Comparison of ENCODE assay signal across 1 fruit fly cellular context in the genomic region with DNA sequence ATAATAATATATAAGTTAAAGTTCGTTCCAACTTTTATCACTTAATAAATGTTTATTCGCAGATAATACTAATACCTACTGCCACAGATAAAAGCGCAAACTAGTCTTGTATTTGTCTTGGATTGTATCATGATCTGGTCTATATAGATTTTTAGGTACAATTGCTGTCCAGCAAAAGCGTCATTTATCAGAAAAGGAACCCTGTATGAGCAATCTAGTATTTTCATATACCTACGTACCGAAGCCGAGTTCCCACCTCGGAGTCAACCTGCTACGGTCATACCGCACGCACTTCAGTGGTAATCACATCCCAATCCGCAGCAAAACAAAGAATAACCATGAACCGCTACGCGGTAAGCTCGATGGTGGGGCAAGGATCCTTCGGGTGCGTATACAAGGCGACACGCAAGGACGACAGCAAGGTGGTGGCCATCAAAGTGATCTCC.
A peak's percentile ranks its signal among the peaks of the same experiment; 100 is the strongest.
TF ChIP-seq lines count a peak whose summit lies in the region.

A gene (plus strand): TSS at position 254 of the 446 bp plus-strand sequence.

TF ChIP-seq in whole organism, embryonic, 481 proteins besides CTCF, POLR2A, EP300 and RAD21 (continued from another document):
- TF ChIP-seq ase (GFP tag; IDR thresholded peaks at IDR 0.05; lab: Robert Waterston, UW) (no peak), tio (GFP tag; optimal IDR thresholded peaks at IDR 0.05; lab: Kevin White, UChicago) (no peak), MBD-R2 (GFP tag; IDR thresholded peaks at IDR 0.05; lab: Robert Waterston, UW) (peak; percentile 74), CG10267 (tag; optimal IDR thresholded peaks at IDR 0.05; lab: Kevin White, UChicago) (peak; percentile 47), Neu2 (GFP tag; optimal IDR thresholded peaks at IDR 0.05; lab: Kevin White, UChicago; ENCODE audit: borderline replicate concordance) (peak; percentile 99), unpg (GFP tag; optimal IDR thresholded peaks at IDR 0.05; lab: Kevin White, UChicago) (peak; percentile 27), Sox100B (GFP tag; optimal IDR thresholded peaks at IDR 0.05; lab: Kevin White, UChicago) (no peak), wdn (GFP tag; IDR thresholded peaks at IDR 0.05; lab: Robert Waterston, UW) (no peak), sima (GFP tag; optimal IDR thresholded peaks at IDR 0.05; lab: Kevin White, UChicago) (no peak), CG7372 (GFP tag; IDR thresholded peaks at IDR 0.05; lab: Robert Waterston, UW) (no peak), PHDP (tag; optimal IDR thresholded peaks at IDR 0.05; lab: Kevin White, UChicago) (peak; percentile 10), esg (GFP tag; conservative IDR thresholded peaks at IDR 0.05; lab: Robert Waterston, UW) (no peak), row (GFP tag; IDR thresholded peaks at IDR 0.05; lab: Robert Waterston, UW) (peak; percentile 80), CG15073 (GFP tag; optimal IDR thresholded peaks at IDR 0.05; lab: Kevin White, UChicago) (no peak), CG10431 (GFP tag; optimal IDR thresholded peaks at IDR 0.05; lab: Kevin White, UChicago) (peak; percentile 12), Bteb2 (GFP tag; optimal IDR thresholded peaks at IDR 0.05; lab: Kevin White, UChicago) (no peak), NC2β (GFP tag; optimal IDR thresholded peaks at IDR 0.05; lab: Kevin White, UChicago) (no peak), Taf1 (GFP tag; IDR thresholded peaks at IDR 0.05; lab: Robert Waterston, UW) (no peak), Hey (tag; optimal IDR thresholded peaks at IDR 0.05; lab: Kevin White, UChicago) (no peak), mirr (GFP tag; optimal IDR thresholded peaks at IDR 0.05; lab: Kevin White, UChicago) (no peak), CG1603 (tag; optimal IDR thresholded peaks at IDR 0.05; lab: Kevin White, UChicago) (no peak), disco-r (GFP tag; optimal IDR thresholded peaks at IDR 0.05; lab: Kevin White, UChicago) (no peak), CG8924 (tag; optimal IDR thresholded peaks at IDR 0.05; lab: Kevin White, UChicago) (peak; percentile 53), trem (tag; optimal IDR thresholded peaks at IDR 0.05; lab: Kevin White, UChicago) (peak; percentile 25), CG15514 (GFP tag; optimal IDR thresholded peaks at IDR 0.05; lab: Kevin White, UChicago) (peak; percentile 34), NK7.1 (GFP tag; optimal IDR thresholded peaks at IDR 0.05; lab: Kevin White, UChicago) (no peak), prd (optimal IDR thresholded peaks at IDR 0.05; lab: Kevin White, UChicago) (no peak), prd (GFP tag; IDR thresholded peaks at IDR 0.05; lab: Robert Waterston, UW) (no peak), chm (GFP tag; IDR thresholded peaks at IDR 0.05; lab: Robert Waterston, UW) (no peak), CG33557 (GFP tag; optimal IDR thresholded peaks at IDR 0.05; lab: Kevin White, UChicago) (no peak), corto (GFP tag; optimal IDR thresholded peaks at IDR 0.05; lab: Kevin White, UChicago) (no peak), CG5180 (GFP tag; optimal IDR thresholded peaks at IDR 0.05; lab: Kevin White, UChicago) (peak; percentile 14), Pdp1 (GFP tag; optimal IDR thresholded peaks at IDR 0.05; lab: Kevin White, UChicago) (no peak), CG13424 (tag; optimal IDR thresholded peaks at IDR 0.05; lab: Kevin White, UChicago) (peak; percentile 47), CG11398 (GFP tag; optimal IDR thresholded peaks at IDR 0.05; lab: Kevin White, UChicago) (no peak), mam (GFP tag; optimal IDR thresholded peaks at IDR 0.05; lab: Kevin White, UChicago) (peak; percentile 21), CG6272 (GFP tag; IDR thresholded peaks at IDR 0.05; lab: Robert Waterston, UW) (no peak), CG1529 (GFP tag; optimal IDR thresholded peaks at IDR 0.05; lab: Kevin White, UChicago) (no peak), NC2α (GFP tag; optimal IDR thresholded peaks at IDR 0.05; lab: Kevin White, UChicago) (no peak), CG14710 (tag; optimal IDR thresholded peaks at IDR 0.05; lab: Kevin White, UChicago) (peak; percentile 45), MESR4 (GFP tag; optimal IDR thresholded peaks at IDR 0.05; lab: Kevin White, UChicago) (peak; percentile 89), CG12391 (tag; optimal IDR thresholded peaks at IDR 0.05; lab: Kevin White, UChicago) (peak; percentile 47), Usf (GFP tag; optimal IDR thresholded peaks at IDR 0.05; lab: Kevin White, UChicago) (no peak), CG7786 (GFP tag; optimal IDR thresholded peaks at IDR 0.05; lab: Kevin White, UChicago) (no peak), CG4404 (GFP tag; IDR thresholded peaks at IDR 0.05; lab: Robert Waterston, UW) (no peak), abd-A (tag; optimal IDR thresholded peaks at IDR 0.05; lab: Kevin White, UChicago) (no peak), Sin3A (optimal IDR thresholded peaks at IDR 0.05; lab: Kevin White, UChicago) (no peak), tll (GFP tag; optimal IDR thresholded peaks at IDR 0.05; lab: Kevin White, UChicago) (peak in 1 of 2 experiments; percentile 39), CG30020 (tag; optimal IDR thresholded peaks at IDR 0.05; lab: Kevin White, UChicago) (peak; percentile 0), Doc2 (GFP tag; IDR thresholded peaks at IDR 0.05; lab: Robert Waterston, UW) (no peak), CG13287 (GFP tag; IDR thresholded peaks at IDR 0.05; lab: Robert Waterston, UW; ENCODE audit: partially characterized antibody) (peak; percentile 10; the same call in 1 of the 2 replicates), CG18011 (GFP tag; optimal IDR thresholded peaks at IDR 0.05; lab: Kevin White, UChicago) (no peak), ato (GFP tag; IDR thresholded peaks at IDR 0.05; lab: Robert Waterston, UW; ENCODE audit: partially characterized antibody) (no peak), Hr51 (GFP tag; optimal IDR thresholded peaks at IDR 0.05; lab: Kevin White, UChicago) (peak in 1 of 2 experiments; percentile 31), CG2120 (GFP tag; optimal IDR thresholded peaks at IDR 0.05; lab: Kevin White, UChicago) (peak; percentile 6), CG8359 (GFP tag; optimal IDR thresholded peaks at IDR 0.05; lab: Kevin White, UChicago; ENCODE audit: borderline replicate concordance) (no peak), CG11093 (GFP tag; IDR thresholded peaks at IDR 0.05; lab: Robert Waterston, UW) (no peak), CG17361 (GFP tag; IDR thresholded peaks at IDR 0.05; lab: Robert Waterston, UW) (peak; percentile 65; the same call in 2 of the 3 replicates), Gsc (GFP tag; IDR thresholded peaks at IDR 0.05; lab: Robert Waterston, UW) (no peak), Chrac-16 (GFP tag; optimal IDR thresholded peaks at IDR 0.05; lab: Kevin White, UChicago) (no peak), CG30403 (GFP tag; optimal IDR thresholded peaks at IDR 0.05; lab: Kevin White, UChicago) (peak; percentile 6), CG14667 (GFP tag; IDR thresholded peaks at IDR 0.05; lab: Robert Waterston, UW) (no peak), Dbx (GFP tag; IDR thresholded peaks at IDR 0.05; lab: Robert Waterston, UW) (no peak), az2 (GFP tag; optimal IDR thresholded peaks at IDR 0.05; lab: Kevin White, UChicago) (no peak), CG16863 (GFP tag; optimal IDR thresholded peaks at IDR 0.05; lab: Kevin White, UChicago) (no peak), lola (GFP tag; optimal IDR thresholded peaks at IDR 0.05; lab: Kevin White, UChicago) (peak in 1 of 3 experiments; percentile 25), ATbp (GFP tag; optimal IDR thresholded peaks at IDR 0.05; lab: Kevin White, UChicago) (no peak), CG34224 (GFP tag; IDR thresholded peaks at IDR 0.05; lab: Robert Waterston, UW; ENCODE audit: partially characterized antibody) (no peak), h (optimal IDR thresholded peaks at IDR 0.05; lab: Kevin White, UChicago) (no peak), wek (GFP tag; optimal IDR thresholded peaks at IDR 0.05; lab: Kevin White, UChicago) (no peak), Fer1 (GFP tag; optimal IDR thresholded peaks at IDR 0.05; lab: Kevin White, UChicago) (peak; percentile 21), CG9727 (GFP tag; optimal IDR thresholded peaks at IDR 0.05; lab: Kevin White, UChicago) (no peak), CG16815 (GFP tag; optimal IDR thresholded peaks at IDR 0.05; lab: Kevin White, UChicago) (no peak), CG3407 (GFP tag; optimal IDR thresholded peaks at IDR 0.05; lab: Kevin White, UChicago) (no peak), CG18262 (tag; optimal IDR thresholded peaks at IDR 0.05; lab: Kevin White, UChicago) (peak; percentile 11), jumu (GFP tag; optimal IDR thresholded peaks at IDR 0.05; lab: Kevin White, UChicago) (no peak), CG3281 (GFP tag; optimal IDR thresholded peaks at IDR 0.05; lab: Kevin White, UChicago) (peak; percentile 34), CG2678 (tag; optimal IDR thresholded peaks at IDR 0.05; lab: Kevin White, UChicago) (peak; percentile 61), br (optimal IDR thresholded peaks at IDR 0.05; lab: Kevin White, UChicago) (no peak), CG11723 (GFP tag; optimal IDR thresholded peaks at IDR 0.05; lab: Kevin White, UChicago) (no peak), CG10366 (GFP tag; IDR thresholded peaks at IDR 0.05; lab: Robert Waterston, UW) (peak; percentile 92), MTF-1 (GFP tag; optimal IDR thresholded peaks at IDR 0.05; lab: Kevin White, UChicago; ENCODE audit: borderline replicate concordance) (no peak), CG2116 (GFP tag; optimal IDR thresholded peaks at IDR 0.05; lab: Kevin White, UChicago) (peak; percentile 39), CG9932 (GFP tag; IDR thresholded peaks at IDR 0.05; lab: Robert Waterston, UW) (peak; percentile 38; the same call in 1 of the 2 replicates), chif (GFP tag; optimal IDR thresholded peaks at IDR 0.05; lab: Kevin White, UChicago) (no peak), pzg (GFP tag; optimal IDR thresholded peaks at IDR 0.05; lab: Kevin White, UChicago) (peak; percentile 36), HHEX (GFP tag; optimal IDR thresholded peaks at IDR 0.05; lab: Kevin White, UChicago) (no peak), scrt (GFP tag; optimal IDR thresholded peaks at IDR 0.05; lab: Kevin White, UChicago) (no peak), Hr3 (GFP tag; optimal IDR thresholded peaks at IDR 0.05; lab: Kevin White, UChicago) (peak; percentile 2), CG8478 (optimal IDR thresholded peaks at IDR 0.05; lab: Kevin White, UChicago) (no peak), Awh (GFP tag; IDR thresholded peaks at IDR 0.05; lab: Robert Waterston, UW) (no peak), luna (GFP tag; optimal IDR thresholded peaks at IDR 0.05; lab: Kevin White, UChicago) (no peak), CG2875 (GFP tag; optimal IDR thresholded peaks at IDR 0.05; lab: Kevin White, UChicago) (no peak), vnd (GFP tag; IDR thresholded peaks at IDR 0.05; lab: Robert Waterston, UW; ENCODE audit: partially characterized antibody) (no peak), CG9797 (GFP tag; optimal IDR thresholded peaks at IDR 0.05; lab: Kevin White, UChicago) (peak; percentile 60), CG12659 (GFP tag; optimal IDR thresholded peaks at IDR 0.05; lab: Kevin White, UChicago) (peak; percentile 44), Med (GFP tag; lab: Kevin White, UChicago) (peak; percentile 69), fu2 (GFP tag; optimal IDR thresholded peaks at IDR 0.05; lab: Kevin White, UChicago) (no peak), amos (GFP tag; IDR thresholded peaks at IDR 0.05; lab: Robert Waterston, UW; ENCODE audit: partially characterized antibody) (no peak; the same call in 1 of the 2 replicates), gfzf (GFP tag; optimal IDR thresholded peaks at IDR 0.05; lab: Kevin White, UChicago) (peak; percentile 60), Jarid2 (GFP tag; optimal IDR thresholded peaks at IDR 0.05; lab: Kevin White, UChicago) (no peak), dmrt11E (tag; optimal IDR thresholded peaks at IDR 0.05; lab: Kevin White, UChicago) (peak; percentile 7), slou (GFP tag; optimal IDR thresholded peaks at IDR 0.05; lab: Kevin White, UChicago) (no peak), NFAT (GFP tag; IDR thresholded peaks at IDR 0.05; lab: Robert Waterston, UW) (no peak), insv (GFP tag; optimal IDR thresholded peaks at IDR 0.05; lab: Kevin White, UChicago) (no peak), CG6791 (GFP tag; IDR thresholded peaks at IDR 0.05; lab: Robert Waterston, UW; ENCODE audit: partially characterized antibody) (no peak), Six4 (GFP tag; optimal IDR thresholded peaks at IDR 0.05; lab: Kevin White, UChicago) (no peak), CG13775 (GFP tag; optimal IDR thresholded peaks at IDR 0.05; lab: Kevin White, UChicago) (peak; percentile 30), CG11695 (GFP tag; IDR thresholded peaks at IDR 0.05; lab: Robert Waterston, UW) (no peak)
